Worm (Caenorhabditis elegans): ENCODE measurements around the gene sap-140.

- TF ChIP-seq ztf-4 (tag; optimal IDR thresholded peaks at IDR 0.05) = no peak
- TF ChIP-seq unc-86 (tag; optimal IDR thresholded peaks at IDR 0.05) = no peak
- TF ChIP-seq rnt-1 (tag; optimal IDR thresholded peaks at IDR 0.05) = no peak
- no peak for TF ChIP-seq sox-4 (tag; optimal IDR thresholded peaks at IDR 0.05)
- TF ChIP-seq nhr-76 (tag; optimal IDR thresholded peaks at IDR 0.05) = no peak
- no peak for TF ChIP-seq nhr-28 (tag; optimal IDR thresholded peaks at IDR 0.05)
These were observed 40.6 kb upstream of the sap-140 start, which contains the start of the genes fipr-19 and fipr-18 for ce11 chrIII:7458846-7459365.

Measured in whole organism, L1 larva.